Worm (Caenorhabditis elegans) whole organism, mixed stage, embryonic: Measurements from ENCODE around the gene F19B2.5.
A peak's percentile ranks its signal among the peaks of the same experiment; 100 is the strongest.

Experiments
- M03D4.4 ChIP-seq: sonication (generic microtip); optimal IDR thresholded peaks from 2 replicates; lab custom pipeline; 2017; ENCODE audit warnings: mild to moderate bottlenecking, missing genetic modification characterization, missing compliant biosample characterization
- bed-3 ChIP-seq: fragments of 200-800 bp; sonication (Bioruptor generic); optimal IDR thresholded peaks from 3 replicates; lab custom pipeline; 2018; ENCODE audit warnings: mild to moderate bottlenecking, missing genetic modification characterization, moderate library complexity, missing compliant biosample characterization
- ceh-39 ChIP-seq: fragments of 150-350 bp; optimal IDR thresholded peaks from 2 replicates; lab custom pipeline; 2014; ENCODE audit warnings: missing biosample characterization, missing genetic modification characterization
- ceh-43 ChIP-seq: fragments of 200-800 bp; sonication (Bioruptor generic); optimal IDR thresholded peaks from 2 replicates; lab custom pipeline; 2018; ENCODE audit warnings: mild to moderate bottlenecking, missing genetic modification characterization, moderate library complexity, missing compliant biosample characterization
- ceh-83 ChIP-seq: fragments of 200-800 bp; sonication (Bioruptor generic); optimal IDR thresholded peaks from 2 replicates; lab custom pipeline; 2018; ENCODE audit warnings: mild to moderate bottlenecking, missing genetic modification characterization, missing compliant biosample characterization
- ces-1 ChIP-seq: fragments of 150-350 bp; optimal IDR thresholded peaks from 2 replicates; lab custom pipeline; 2014; ENCODE audit warnings: missing biosample characterization, missing genetic modification reagents, missing genetic modification characterization
- cnd-1 ChIP-seq: fragments of 200-800 bp; sonication (Bioruptor generic); optimal IDR thresholded peaks from 2 replicates; lab custom pipeline; 2018; ENCODE audit warnings: mild to moderate bottlenecking, missing genetic modification characterization, missing compliant biosample characterization
- drap-1 ChIP-seq: fragments of 200-800 bp; sonication (Bioruptor generic); optimal IDR thresholded peaks from 3 replicates; lab custom pipeline; 2018; ENCODE audit warnings: mild to moderate bottlenecking, missing genetic modification characterization, missing compliant biosample characterization
- elt-1 ChIP-seq: sonication (generic microtip); optimal IDR thresholded peaks from 2 replicates; lab custom pipeline; 2017; ENCODE audit warnings: missing genetic modification characterization, mild to moderate bottlenecking, missing compliant biosample characterization, antibody characterized with exemption, moderate library complexity, borderline replicate concordance; ENCODE audit not compliant: insufficient read depth
- elt-3 ChIP-seq: fragments of 150-350 bp; optimal IDR thresholded peaks from 2 replicates; lab custom pipeline; 2014; ENCODE audit warnings: missing biosample characterization, missing genetic modification characterization
- flh-1 ChIP-seq: fragments of 200-800 bp; sonication (Bioruptor generic); optimal IDR thresholded peaks from 2 replicates; lab custom pipeline; 2018; ENCODE audit warnings: mild to moderate bottlenecking, missing genetic modification characterization, moderate library complexity, missing compliant biosample characterization
- ham-2 ChIP-seq: fragments of 200-800 bp; sonication (Bioruptor generic); optimal IDR thresholded peaks from 2 replicates; lab custom pipeline; 2018; ENCODE audit warnings: mild to moderate bottlenecking, missing genetic modification characterization, missing compliant biosample characterization
- hlh-1 ChIP-seq: fragments of 150-350 bp; optimal IDR thresholded peaks from 2 replicates; lab custom pipeline; 2014; ENCODE audit warnings: missing biosample characterization, missing genetic modification reagents, missing genetic modification characterization
- lin-13 ChIP-seq: fragments of 150-350 bp; optimal IDR thresholded peaks from 2 replicates; lab custom pipeline; 2014; ENCODE audit warnings: missing biosample characterization, missing genetic modification characterization
- lin-32 ChIP-seq: fragments of 200-800 bp; sonication (Bioruptor generic); optimal IDR thresholded peaks from 2 replicates; lab custom pipeline; 2018; ENCODE audit warnings: mild to moderate bottlenecking, missing genetic modification characterization, missing compliant biosample characterization
- lsy-2 ChIP-seq: fragments of 150-350 bp; optimal IDR thresholded peaks from 2 replicates; lab custom pipeline; 2014; ENCODE audit warnings: missing biosample characterization, missing genetic modification characterization
- mab-5 ChIP-seq: fragments of 150-350 bp; optimal IDR thresholded peaks from 2 replicates; lab custom pipeline; 2014; ENCODE audit warnings: missing biosample characterization, missing genetic modification characterization
- mep-1 ChIP-seq: fragments of 150-350 bp; optimal IDR thresholded peaks from 2 replicates; lab custom pipeline; 2017; ENCODE audit warnings: missing biosample characterization, missing genetic modification reagents, missing genetic modification characterization, inconsistent platforms
- mls-2 ChIP-seq: sonication (generic microtip); optimal IDR thresholded peaks from 2 replicates; lab custom pipeline; 2016; ENCODE audit warnings: mild to moderate bottlenecking, missing genetic modification characterization, moderate library complexity, missing compliant biosample characterization
- nhr-12 ChIP-seq: fragments of 150-350 bp; optimal IDR thresholded peaks from 2 replicates; lab custom pipeline; 2014; ENCODE audit warnings: missing biosample characterization, missing genetic modification characterization
- nhr-2 ChIP-seq: fragments of 150-350 bp; optimal IDR thresholded peaks from 2 replicates; lab custom pipeline; 2014; ENCODE audit warnings: missing biosample characterization, missing genetic modification characterization
- nhr-28 ChIP-seq: fragments of 150-350 bp; optimal IDR thresholded peaks from 2 replicates; lab custom pipeline; 2014; ENCODE audit warnings: missing biosample characterization, missing genetic modification characterization
- nhr-76 ChIP-seq: sonication (generic microtip); optimal IDR thresholded peaks from 2 replicates; lab custom pipeline; 2017; ENCODE audit warnings: missing biosample characterization, missing genetic modification characterization
- pha-4 ChIP-seq: fragments of 150-350 bp; optimal IDR thresholded peaks from 2 replicates; lab custom pipeline; 2018; ENCODE audit warnings: missing biosample characterization, missing genetic modification reagents, missing genetic modification characterization
- sem-2 ChIP-seq: fragments of 200-800 bp; sonication (Bioruptor generic); optimal IDR thresholded peaks from 2 replicates; lab custom pipeline; 2018; ENCODE audit warnings: mild to moderate bottlenecking, missing genetic modification characterization, missing compliant biosample characterization
- sptf-1 ChIP-seq: sonication (generic microtip); optimal IDR thresholded peaks from 2 replicates; lab custom pipeline; 2017; ENCODE audit warnings: mild to moderate bottlenecking, missing genetic modification characterization, moderate library complexity, missing compliant biosample characterization
- tbx-8 ChIP-seq: fragments of 200-800 bp; sonication (Bioruptor generic); optimal IDR thresholded peaks from 2 replicates; lab custom pipeline; 2018; ENCODE audit warnings: mild to moderate bottlenecking, missing genetic modification characterization, moderate library complexity, missing compliant biosample characterization
- unc-120 ChIP-seq: sonication (generic microtip); optimal IDR thresholded peaks from 2 replicates; lab custom pipeline; 2017; ENCODE audit warnings: missing genetic modification characterization, missing compliant biosample characterization; ENCODE audit not compliant: poor library complexity, severe bottlenecking
- unc-39 ChIP-seq: fragments of 150-350 bp; optimal IDR thresholded peaks from 2 replicates; lab custom pipeline; 2014; ENCODE audit warnings: missing biosample characterization, missing genetic modification characterization
- zip-8 ChIP-seq: fragments of 150-350 bp; optimal IDR thresholded peaks from 2 replicates; lab custom pipeline; 2014; ENCODE audit warnings: missing biosample characterization, missing genetic modification characterization
- ztf-11 ChIP-seq: fragments of 150-350 bp; optimal IDR thresholded peaks from 2 replicates; lab custom pipeline; 2014; ENCODE audit warnings: missing biosample characterization, missing genetic modification characterization

F19B2.5 gene

ce11 chrV:20196671-20197070, 32.7 kb upstream of the F19B2.5 start, which contains the start of gene ftr-1:
ftr-1 (plus strand) TSS chrV:20196971.
- TF ChIP-seq lin-13 (tag; lab: Kevin White, UChicago): no peak
- no peak for TF ChIP-seq flh-1 (GFP tag; lab: Kevin White, UChicago)
- no peak for TF ChIP-seq ceh-83 (GFP tag; lab: Kevin White, UChicago)
- no peak for TF ChIP-seq sptf-1 (tag; lab: Kevin White, UChicago)
- TF ChIP-seq mab-5 (tag; lab: Kevin White, UChicago): no peak
- TF ChIP-seq elt-3: no peak
- TF ChIP-seq nhr-12 (tag; lab: Kevin White, UChicago): no peak
- no peak for TF ChIP-seq nhr-76 (tag; lab: Kevin White, UChicago)
- TF ChIP-seq lsy-2 (tag; lab: Kevin White, UChicago): no peak
- no peak for TF ChIP-seq ztf-11 (tag; lab: Kevin White, UChicago)
- TF ChIP-seq nhr-2 (tag; lab: Kevin White, UChicago): no peak
- TF ChIP-seq sem-2 (GFP tag; lab: Kevin White, UChicago): no peak
- TF ChIP-seq hlh-1 (tag; lab: Kevin White, UChicago): no peak
- TF ChIP-seq tbx-8: no peak
- no peak for TF ChIP-seq bed-3 (GFP tag; lab: Kevin White, UChicago)
- TF ChIP-seq M03D4.4 (tag; lab: Kevin White, UChicago): no peak
- no peak for TF ChIP-seq mep-1 (tag; lab: Kevin White, UChicago)
- no peak for TF ChIP-seq unc-120 (tag; lab: Kevin White, UChicago)
- no peak for TF ChIP-seq mls-2 (tag; lab: Kevin White, UChicago)

- no peak for TF ChIP-seq nhr-28 (tag; lab: Kevin White, UChicago)
- TF ChIP-seq elt-1 (tag; lab: Kevin White, UChicago): peak; percentile 14
- no peak for TF ChIP-seq ham-2 (GFP tag; lab: Kevin White, UChicago)
- no peak for TF ChIP-seq ceh-43 (GFP tag; lab: Kevin White, UChicago)
- TF ChIP-seq, all 35 proteins: peak for 1
These were observed 31.6 kb upstream of the F19B2.5 start, which contains the start of the genes srh-217 and Y113G7B.28 for ce11 chrV:20195451-20196036. srh-217 (minus strand) TSS chrV:20195551. Y113G7B.28 (plus strand) TSS chrV:20195986.

- TF ChIP-seq sptf-1 (tag; lab: Kevin White, UChicago) (no peak), ztf-11 (tag; lab: Kevin White, UChicago) (no peak), mab-5 (tag; lab: Kevin White, UChicago) (no peak), unc-120 (tag; lab: Kevin White, UChicago) (no peak), cnd-1 (tag; lab: Kevin White, UChicago) (no peak), nhr-2 (tag; lab: Kevin White, UChicago) (no peak), nhr-76 (tag; lab: Kevin White, UChicago) (no peak), drap-1 (GFP tag; lab: Kevin White, UChicago) (no peak), mls-2 (tag; lab: Kevin White, UChicago) (no peak), ceh-43 (GFP tag; lab: Kevin White, UChicago) (no peak), nhr-28 (tag; lab: Kevin White, UChicago) (no peak), elt-1 (tag; lab: Kevin White, UChicago) (no peak), flh-1 (GFP tag; lab: Kevin White, UChicago) (no peak), nhr-12 (tag; lab: Kevin White, UChicago) (no peak), pha-4 (tag; lab: Kevin White, UChicago) (no peak)
These were observed 28.3 kb upstream of the F19B2.5 start, which contains the start of the genes fbxa-115 and Y113G7B.27 for ce11 chrV:20192102-20192880. fbxa-115 (minus strand) TSS chrV:20192152. Y113G7B.27 (plus strand) TSS chrV:20192830.

ce11 chrV:20188790-20189189, 24.8 kb upstream of the F19B2.5 start, which contains the start of gene fbxa-116:
fbxa-116 (minus strand) TSS chrV:20188890.
- TF ChIP-seq ham-2 (GFP tag; lab: Kevin White, UChicago): no peak
- no peak for TF ChIP-seq drap-1 (GFP tag; lab: Kevin White, UChicago)
- no peak for TF ChIP-seq lin-32 (GFP tag; lab: Kevin White, UChicago)
- TF ChIP-seq M03D4.4 (tag; lab: Kevin White, UChicago): no peak
- no peak for TF ChIP-seq lin-13 (tag; lab: Kevin White, UChicago)
- TF ChIP-seq hlh-1 (tag; lab: Kevin White, UChicago): no peak
- TF ChIP-seq ceh-83 (GFP tag; lab: Kevin White, UChicago): no peak
- TF ChIP-seq ces-1 (GFP tag; lab: Kevin White, UChicago): no peak
- no peak for TF ChIP-seq ztf-11 (tag; lab: Kevin White, UChicago)
- TF ChIP-seq sem-2 (GFP tag; lab: Kevin White, UChicago): no peak
- no peak for TF ChIP-seq lsy-2 (tag; lab: Kevin White, UChicago)
- TF ChIP-seq elt-1 (tag; lab: Kevin White, UChicago): no peak
- TF ChIP-seq nhr-12 (tag; lab: Kevin White, UChicago): no peak
- TF ChIP-seq tbx-8: no peak
- no peak for TF ChIP-seq zip-8
- no peak for TF ChIP-seq nhr-76 (tag; lab: Kevin White, UChicago)
- TF ChIP-seq unc-39 (tag; lab: Kevin White, UChicago): no peak
- no peak for TF ChIP-seq mls-2 (tag; lab: Kevin White, UChicago)
- no peak for TF ChIP-seq ceh-39 (tag; lab: Kevin White, UChicago)
- TF ChIP-seq mep-1 (tag; lab: Kevin White, UChicago): no peak
- TF ChIP-seq, all 35 proteins: peak for 0
